Worm (Caenorhabditis elegans) whole organism, L4 larva: ENCODE data around the gene taf-13.

Experiments
- ama-1 ChIP-seq: fragments of 150-350 bp; optimal IDR thresholded peaks from 2 replicates; lab custom pipeline; 2014; ENCODE audit warnings: inconsistent platforms, mixed read lengths
- dpl-1 ChIP-seq: fragments of 150-350 bp; optimal IDR thresholded peaks from 2 replicates; lab custom pipeline; 2014; ENCODE audit warnings: missing biosample characterization, missing genetic modification reagents, missing genetic modification characterization
- lin-13 ChIP-seq: fragments of 150-350 bp; optimal IDR thresholded peaks from 2 replicates; lab custom pipeline; 2014; ENCODE audit warnings: missing biosample characterization, missing genetic modification reagents, missing genetic modification characterization
- lin-15B ChIP-seq: fragments of 150-350 bp; sonication (generic microtip); optimal IDR thresholded peaks from 3 replicates; lab custom pipeline; 2014; ENCODE audit warnings: missing biosample characterization, missing genetic modification characterization
- lsy-2 ChIP-seq, 2 experiments: fragments of 150-350 bp in 1 of 2; sonication (generic microtip) in 1 of 2; optimal IDR thresholded peaks; 2 replicates each; lab custom pipeline; 2014 to 2017; ENCODE audit warnings: missing biosample characterization in 2 of 2, missing genetic modification characterization in 2 of 2
- nhr-11 ChIP-seq: fragments of 150-350 bp; optimal IDR thresholded peaks from 2 replicates; lab custom pipeline; 2014; ENCODE audit warnings: missing biosample characterization, missing genetic modification characterization
- nhr-237 ChIP-seq: sonication (generic microtip); optimal IDR thresholded peaks from 2 replicates; lab custom pipeline; 2017; ENCODE audit warnings: missing biosample characterization, missing genetic modification characterization
- nhr-25 ChIP-seq: sonication (generic microtip); optimal IDR thresholded peaks from 2 replicates; lab custom pipeline; 2017; ENCODE audit warnings: missing genetic modification characterization, mild to moderate bottlenecking, missing compliant biosample characterization, antibody characterized with exemption, moderate library complexity, borderline replicate concordance; ENCODE audit not compliant: insufficient read depth
- nhr-6 ChIP-seq: fragments of 150-350 bp; optimal IDR thresholded peaks from 2 replicates; lab custom pipeline; 2014; ENCODE audit warnings: missing biosample characterization, missing genetic modification characterization
- nhr-77 ChIP-seq: fragments of 150-350 bp; optimal IDR thresholded peaks from 2 replicates; lab custom pipeline; 2014; ENCODE audit warnings: missing biosample characterization, missing genetic modification characterization
- pha-4 ChIP-seq, 2 experiments: fragments of 150-350 bp in 1 of 2; fragments of 200-800 bp in 1 of 2; sonication (Bioruptor generic) in 1 of 2; IDR thresholded peaks in 1 of 2; optimal IDR thresholded peaks in 1 of 2; 2 replicates each; pipeline versions ENCODE4 v1.3.6 to Lab custom; 2014 to 2022; ENCODE audit warnings: missing genetic modification characterization in 2 of 2, missing genetic modification reagents in 2 of 2, missing biosample characterization in 1 of 2, missing compliant biosample characterization in 1 of 2
- snpc-4 ChIP-seq: fragments of 150-350 bp; optimal IDR thresholded peaks from 2 replicates; lab custom pipeline; 2014; ENCODE audit warnings: missing biosample characterization, missing genetic modification characterization
- unc-130 ChIP-seq: sonication (generic microtip); optimal IDR thresholded peaks from 2 replicates; lab custom pipeline; 2016; ENCODE audit warnings: missing genetic modification reagents, missing genetic modification characterization, missing compliant biosample characterization

- TF ChIP-seq ama-1 (lab: Kevin White, UChicago) (no peak), nhr-25 (tag; lab: Kevin White, UChicago) (no peak), nhr-11 (no peak), pha-4 (GFP tag; IDR thresholded peaks at IDR 0.05; lab: Robert Waterston, UW) (no peak), pha-4 (tag; optimal IDR thresholded peaks at IDR 0.05; lab: Kevin White, UChicago) (no peak), snpc-4 (no peak), unc-130 (GFP tag; lab: Kevin White, UChicago) (no peak), nhr-6 (tag; lab: Kevin White, UChicago) (no peak), nhr-77 (no peak), lin-13 (no peak), lsy-2 (tag; optimal IDR thresholded peaks at IDR 0.05; lab: Kevin White, UChicago) (no peak), lin-15B (no peak), dpl-1 (GFP tag; lab: Kevin White, UChicago) (no peak), nhr-237 (tag; lab: Kevin White, UChicago) (no peak)
Observed at ce11 chrII:10584036-10584435, 21.4 kb downstream of the taf-13 start, which contains the start of gene algn-9.
